Worm (Caenorhabditis elegans) whole organism, L2 larva: ENCODE measurements around the gene ugt-17.

Experiments
- lin-39 ChIP-seq: fragments of 150-350 bp; optimal IDR thresholded peaks from 2 replicates; lab custom pipeline; 2014; ENCODE audit warnings: missing biosample characterization, missing genetic modification reagents, missing genetic modification characterization
- ztf-4 ChIP-seq: fragments of 150-350 bp; optimal IDR thresholded peaks from 2 replicates; lab custom pipeline; 2014; ENCODE audit warnings: missing biosample characterization, missing genetic modification characterization

DNA sequence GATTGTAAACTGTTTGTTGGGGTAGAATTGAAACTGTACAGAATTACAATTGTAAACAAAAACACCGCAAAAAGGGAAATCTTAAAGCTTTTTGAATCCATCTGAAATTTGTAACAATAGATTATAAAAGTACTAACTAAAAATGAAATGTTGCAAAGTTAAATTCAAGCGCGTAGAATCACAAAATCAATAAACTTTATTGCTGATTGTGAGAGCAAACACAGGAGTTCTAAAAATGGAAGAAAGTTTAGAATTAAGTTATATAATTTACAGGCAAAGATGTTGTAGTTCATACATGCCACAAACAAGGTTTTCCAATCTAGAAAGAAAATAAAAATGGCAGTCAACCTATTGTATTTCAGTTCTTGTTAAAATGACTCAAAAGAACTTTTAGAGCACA lies 7.4 kb upstream of the ugt-17 start, which contains the start of gene C08B6.3:
- TF ChIP-seq ztf-4 (tag; lab: Kevin White, UChicago) (no peak), lin-39 (tag; lab: Kevin White, UChicago) (no peak)
